Fruit fly (Drosophila melanogaster) S2 (cell line): ENCODE measurements around the gene CG10510.

Source experiments
- CG8478 ChIP-seq: fragments of >200 bp; optimal IDR thresholded peaks from 2 replicates; lab custom pipeline; 2018
- CTCF ChIP-seq, 2 experiments: fragments of >200 bp; optimal IDR thresholded peaks; 2 replicates each; lab custom pipeline; 2018

- TF ChIP-seq CG8478 (no peak), CTCF (optimal IDR thresholded peaks at IDR 0.05; lab: Kevin White, UChicago) (no peak)
These were observed 33.5 kb upstream of the CG10510 start for dm6 chr3L:21243417-21243816.
